Worm (Caenorhabditis elegans) whole organism, L4 larva: ENCODE data around the gene F47B8.13.

Experiments used
- ZK546.5 ChIP-seq, 2 experiments: sonication (generic microtip); optimal IDR thresholded peaks; 2 replicates each; lab custom pipeline; 2017; ENCODE audit warnings: missing biosample characterization in 2 of 2, missing genetic modification characterization in 2 of 2
- ctbp-1 ChIP-seq: fragments of 200-800 bp; sonication (Bioruptor generic); IDR thresholded peaks from 2 replicates; pipeline ENCODE4 v1.3.6; 2022; ENCODE audit warnings: missing genetic modification reagents, missing genetic modification characterization, missing compliant biosample characterization
- egl-27 ChIP-seq: sonication (generic microtip); optimal IDR thresholded peaks from 3 replicates; lab custom pipeline; 2017; ENCODE audit warnings: missing biosample characterization, missing genetic modification reagents, missing genetic modification characterization
- lin-1 ChIP-seq: fragments of 200-800 bp; sonication (Bioruptor generic); IDR thresholded peaks from 2 replicates; pipeline ENCODE4 v1.3.6; 2022; ENCODE audit warnings: missing genetic modification reagents, missing genetic modification characterization, missing compliant biosample characterization
- lsy-2 ChIP-seq, 2 experiments: fragments of 150-350 bp in 1 of 2; sonication (generic microtip) in 1 of 2; optimal IDR thresholded peaks; 2 replicates each; lab custom pipeline; 2014 to 2017; ENCODE audit warnings: missing biosample characterization in 2 of 2, missing genetic modification characterization in 2 of 2
- nhr-76 ChIP-seq: fragments of 150-350 bp; optimal IDR thresholded peaks from 2 replicates; lab custom pipeline; 2014; ENCODE audit warnings: missing biosample characterization, missing genetic modification characterization
- set-16 ChIP-seq: fragments of 200-800 bp; sonication (Bioruptor generic); IDR thresholded peaks from 2 replicates; pipeline ENCODE4 v1.3.6; 2022; ENCODE audit warnings: missing genetic modification reagents, missing genetic modification characterization, missing compliant biosample characterization
- snpc-1.2 ChIP-seq: fragments of 200-800 bp; sonication (Bioruptor generic); IDR thresholded peaks from 2 replicates; pipeline ENCODE4 v1.3.6; 2022; ENCODE audit warnings: missing genetic modification reagents, missing genetic modification characterization, missing compliant biosample characterization
- zag-1 ChIP-seq: fragments of 150-350 bp; optimal IDR thresholded peaks from 2 replicates; lab custom pipeline; 2014; ENCODE audit warnings: missing biosample characterization, missing genetic modification characterization
- ztf-11 ChIP-seq: fragments of 150-350 bp; optimal IDR thresholded peaks from 2 replicates; lab custom pipeline; 2014; ENCODE audit warnings: missing biosample characterization, missing genetic modification characterization

DNA sequence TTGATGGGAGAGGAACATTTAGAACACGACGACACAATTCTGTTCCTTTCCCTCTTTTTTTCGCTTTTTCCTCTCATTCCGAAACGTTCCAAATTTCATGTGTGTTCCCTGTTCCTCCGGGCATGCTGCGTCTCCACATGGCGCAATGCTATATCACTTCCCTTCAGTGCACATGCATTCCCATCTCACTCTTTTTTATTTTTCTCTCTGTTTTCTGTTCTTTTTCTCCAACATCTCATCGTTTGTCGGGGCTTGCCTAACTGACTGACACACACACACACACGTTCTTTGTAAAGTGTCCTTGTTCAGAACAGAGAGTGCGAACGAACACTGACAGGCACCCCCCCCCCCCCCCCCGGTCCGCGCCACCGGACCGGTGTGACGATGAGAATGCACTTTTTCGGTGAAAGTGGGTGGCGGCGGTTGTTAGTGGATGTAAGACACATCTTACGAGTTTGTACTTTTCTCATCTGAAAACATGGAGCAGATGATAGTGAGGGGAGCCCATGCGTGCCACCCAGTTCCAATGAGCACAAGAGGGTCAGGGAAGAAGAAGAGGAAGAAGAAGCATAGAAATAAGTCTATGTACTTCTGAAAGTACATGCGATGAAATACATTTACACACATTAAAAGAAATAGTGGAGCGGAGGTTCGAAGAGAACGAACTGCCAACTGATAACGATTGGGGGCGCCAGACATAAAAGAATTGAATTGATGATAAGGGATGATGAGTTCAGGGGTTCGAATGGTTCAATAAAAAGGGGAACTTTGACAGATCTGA, 48.9 kb upstream of the F47B8.13 start:
- no peak for TF ChIP-seq ztf-11 (tag; lab: Kevin White, UChicago)
- TF ChIP-seq set-16 (GFP tag; lab: Robert Waterston, UW) = peak; percentile 91
- TF ChIP-seq snpc-1.2 (GFP tag; lab: Robert Waterston, UW) = no peak
- TF ChIP-seq ZK546.5 (tag; optimal IDR thresholded peaks at IDR 0.05; lab: Kevin White, UChicago) = no peak
- peak; percentile 56; the same call in 1 of the 2 replicates for TF ChIP-seq ctbp-1
- no peak for TF ChIP-seq zag-1 (tag; lab: Kevin White, UChicago)
- no peak for TF ChIP-seq nhr-76 (tag; lab: Kevin White, UChicago)
- TF ChIP-seq egl-27 (tag; lab: Kevin White, UChicago) = no peak
- TF ChIP-seq lin-1 = 0 out of 2 replicates have a peak, but pooled peaks have one; percentile 10
- TF ChIP-seq lsy-2 (tag; optimal IDR thresholded peaks at IDR 0.05; lab: Kevin White, UChicago) = peak; percentile 38 to 68
